Worm (Caenorhabditis elegans): ENCODE results near the gene fbxb-55.

fbxb-55 gene

ce11 chrIV:4112387-4112786 is 43.8 kb downstream of the fbxb-55 start, which contains the start of gene F49F1.14:
Gene F49F1.14 (minus strand): TSS chrIV:4112487.
- no peak for TF ChIP-seq sma-3 (GFP tag; optimal IDR thresholded peaks at IDR 0.05)
- TF ChIP-seq ceh-16 (tag; optimal IDR thresholded peaks at IDR 0.05), result no peak
- no peak for TF ChIP-seq nhr-129 (tag; optimal IDR thresholded peaks at IDR 0.05)
- no peak for TF ChIP-seq skn-1 (tag; optimal IDR thresholded peaks at IDR 0.05)

- TF ChIP-seq fos-1 (tag; optimal IDR thresholded peaks at IDR 0.05), result no peak
- TF ChIP-seq nhr-25 (tag; optimal IDR thresholded peaks at IDR 0.05), result no peak
- no peak for TF ChIP-seq nhr-129 (tag; optimal IDR thresholded peaks at IDR 0.05)
- no peak for TF ChIP-seq peb-1 (tag; optimal IDR thresholded peaks at IDR 0.05)
These were observed 45.9 kb downstream of the fbxb-55 start, which contains the start of gene F49F1.15 for ce11 chrIV:4114526-4114925. Gene F49F1.15 (minus strand): TSS chrIV:4114626.

ce11 chrIV:4115634-4116033 is 47.1 kb downstream of the fbxb-55 start, which contains the start of the genes F49F1.4 and F49F1.2:
Gene F49F1.4 (minus strand): TSS chrIV:4115734.
Gene F49F1.2 (plus strand): TSS chrIV:4115943.
- no peak for TF ChIP-seq ama-1 (optimal IDR thresholded peaks at IDR 0.05)
- no peak for TF ChIP-seq nhr-237 (tag; optimal IDR thresholded peaks at IDR 0.05)
- no peak for TF ChIP-seq nhr-77 (tag; optimal IDR thresholded peaks at IDR 0.05)
- no peak for TF ChIP-seq crh-2 (tag; optimal IDR thresholded peaks at IDR 0.05)

DNA sequence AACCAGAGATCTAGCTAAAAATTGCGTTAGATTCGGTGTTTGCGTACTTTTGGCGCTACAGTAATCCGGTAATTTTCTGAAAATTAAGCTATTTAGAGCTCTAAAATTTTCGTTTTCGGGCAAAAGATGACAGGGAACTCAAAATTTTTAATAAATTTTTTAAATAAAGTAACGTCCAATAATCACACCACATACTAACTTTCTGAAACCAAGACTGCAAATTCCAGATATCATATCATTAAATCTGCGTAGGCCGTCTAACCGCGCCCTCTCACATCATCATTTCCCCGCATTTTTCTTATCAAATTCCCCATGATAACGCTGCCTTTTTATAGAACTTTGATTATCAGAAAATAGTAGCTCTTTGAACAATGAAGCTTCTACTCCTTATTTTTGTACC is 48.9 kb downstream of the fbxb-55 start, which contains the start of gene drd-50:
drd-50 (plus strand) TSS at position 301 of the 400 bp plus-strand sequence.
- peak; percentile 15 for TF ChIP-seq fos-1 (tag; optimal IDR thresholded peaks at IDR 0.05)
- no peak for TF ChIP-seq nhr-10 (tag; optimal IDR thresholded peaks at IDR 0.05)
